Worm (Caenorhabditis elegans) whole organism, L3 larva: ENCODE measurements around the gene F59B2.12.

ENCODE experiments used
- aly-2 ChIP-seq: fragments of 150-350 bp; optimal IDR thresholded peaks from 2 replicates; lab custom pipeline; 2014; ENCODE audit warnings: missing biosample characterization, missing genetic modification characterization
- elt-1 ChIP-seq: fragments of 150-350 bp; optimal IDR thresholded peaks from 2 replicates; lab custom pipeline; 2014; ENCODE audit warnings: missing biosample characterization, missing genetic modification characterization
- jun-1 ChIP-seq: fragments of 150-350 bp; optimal IDR thresholded peaks from 2 replicates; lab custom pipeline; 2014; ENCODE audit warnings: missing biosample characterization, missing genetic modification reagents, missing genetic modification characterization
- nhr-12 ChIP-seq: fragments of 150-350 bp; optimal IDR thresholded peaks from 2 replicates; lab custom pipeline; 2014; ENCODE audit warnings: missing biosample characterization, missing genetic modification characterization
- nhr-25 ChIP-seq: sonication (generic microtip); optimal IDR thresholded peaks from 2 replicates; lab custom pipeline; 2017; ENCODE audit warnings: missing biosample characterization, missing genetic modification characterization
- snpc-4 ChIP-seq: fragments of 150-350 bp; optimal IDR thresholded peaks from 2 replicates; lab custom pipeline; 2014; ENCODE audit warnings: missing biosample characterization, missing genetic modification characterization
- zag-1 ChIP-seq: fragments of 150-350 bp; optimal IDR thresholded peaks from 2 replicates; lab custom pipeline; 2014; ENCODE audit warnings: missing biosample characterization, missing genetic modification characterization

- TF ChIP-seq zag-1 (tag; lab: Kevin White, UChicago) (no peak), nhr-12 (tag; lab: Kevin White, UChicago) (no peak), aly-2 (tag; lab: Kevin White, UChicago) (no peak), jun-1 (tag; lab: Kevin White, UChicago) (no peak), nhr-25 (tag; lab: Kevin White, UChicago) (no peak), elt-1 (no peak), snpc-4 (tag; lab: Kevin White, UChicago) (no peak)
Measured at ce11 chrIII:9047260-9047659, 29.9 kb downstream of the F59B2.12 start.
